Fruit fly (Drosophila melanogaster) whole organism, embryonic: ENCODE results near the gene Cnot4.

Experiments used
- Atf6 ChIP-seq: fragments of 200-800 bp; sonication (Bioruptor generic); IDR thresholded peaks from 2 replicates; pipeline ENCODE4 v1.3.6; 2022; ENCODE audit warnings: missing biosample characterization, missing genetic modification characterization
- C15 ChIP-seq: fragments of 200-800 bp; sonication (Bioruptor generic); IDR thresholded peaks from 3 replicates; pipeline ENCODE4 v1.3.6; 2022; ENCODE audit warnings: missing biosample characterization, missing genetic modification characterization
- CG11456 ChIP-seq: fragments of 200-800 bp; sonication (Bioruptor generic); IDR thresholded peaks from 3 replicates; pipeline ENCODE4 v1.3.6; 2022; ENCODE audit warnings: missing biosample characterization, missing genetic modification characterization
- CG1233 ChIP-seq: fragments of 200-800 bp; sonication (Bioruptor generic); optimal IDR thresholded peaks from 4 replicates; lab custom pipeline; 2018; ENCODE audit warnings: missing biosample characterization, mild to moderate bottlenecking, missing genetic modification characterization
- CG12744 ChIP-seq: fragments of 200-800 bp; sonication (Bioruptor generic); optimal IDR thresholded peaks from 2 replicates; lab custom pipeline; 2016; ENCODE audit warnings: missing biosample characterization, missing genetic modification characterization
- CG13123 ChIP-seq: fragments of 200-800 bp; sonication (Bioruptor generic); optimal IDR thresholded peaks from 2 replicates; lab custom pipeline; 2016; ENCODE audit warnings: missing biosample characterization, missing genetic modification characterization
- CG13424 ChIP-seq: fragments of 200-800 bp; sonication (Bioruptor generic); optimal IDR thresholded peaks from 2 replicates; lab custom pipeline; 2019; ENCODE audit warnings: missing biosample characterization, mild to moderate bottlenecking, missing genetic modification characterization, moderate library complexity
- CG14965 ChIP-seq: fragments of 200-800 bp; sonication (Bioruptor generic); optimal IDR thresholded peaks from 2 replicates; lab custom pipeline; 2016; ENCODE audit warnings: missing biosample characterization, missing genetic modification characterization, borderline replicate concordance
- CG15011 ChIP-seq: fragments of 200-800 bp; sonication (Bioruptor generic); optimal IDR thresholded peaks from 3 replicates; lab custom pipeline; 2018; ENCODE audit warnings: missing biosample characterization, mild to moderate bottlenecking, missing genetic modification characterization
- CG17361 ChIP-seq: fragments of 200-800 bp; sonication (Bioruptor generic); IDR thresholded peaks from 3 replicates; pipeline ENCODE4 v1.3.6; 2022; ENCODE audit warnings: missing biosample characterization, missing genetic modification characterization
- CG18619 ChIP-seq: fragments of 200-800 bp; sonication (Bioruptor generic); optimal IDR thresholded peaks from 3 replicates; lab custom pipeline; 2017; ENCODE audit warnings: missing biosample characterization, mild to moderate bottlenecking, missing genetic modification characterization
- CG3995 ChIP-seq: fragments of 200-800 bp; sonication (Bioruptor generic); optimal IDR thresholded peaks from 3 replicates; lab custom pipeline; 2016; ENCODE audit warnings: missing biosample characterization, missing genetic modification characterization
- CG42726 ChIP-seq: fragments of 200-800 bp; sonication (Bioruptor generic); IDR thresholded peaks from 2 replicates; pipeline ENCODE4 v1.3.6; 2022; ENCODE audit warnings: missing biosample characterization, missing genetic modification characterization; ENCODE audit not compliant: partially characterized antibody
- CG4360 ChIP-seq: fragments of 200-800 bp; sonication (Bioruptor generic); IDR thresholded peaks from 2 replicates; pipeline ENCODE4 v1.3.6; 2022; ENCODE audit warnings: missing biosample characterization, missing genetic modification characterization
- CG43689 ChIP-seq: fragments of 200-800 bp; sonication (Bioruptor generic); IDR thresholded peaks from 2 replicates; pipeline ENCODE4 v1.3.6; 2022; ENCODE audit warnings: missing biosample characterization, missing genetic modification characterization
- CG4854 ChIP-seq: fragments of 200-800 bp; sonication (Bioruptor generic); optimal IDR thresholded peaks from 2 replicates; lab custom pipeline; 2016; ENCODE audit warnings: missing biosample characterization, missing genetic modification characterization, inconsistent platforms
- CG6254 ChIP-seq: fragments of 200-800 bp; sonication (Bioruptor generic); optimal IDR thresholded peaks from 3 replicates; lab custom pipeline; 2017; ENCODE audit warnings: mild to moderate bottlenecking, missing biosample characterization, missing genetic modification reagents, missing genetic modification characterization
- CG7839 ChIP-seq: fragments of 200-800 bp; sonication (Bioruptor generic); optimal IDR thresholded peaks from 3 replicates; lab custom pipeline; 2018; ENCODE audit warnings: missing biosample characterization, mild to moderate bottlenecking, missing genetic modification characterization, moderate library complexity
- CG8359 ChIP-seq: fragments of 200-800 bp; sonication (Bioruptor generic); optimal IDR thresholded peaks from 2 replicates; lab custom pipeline; 2017; ENCODE audit warnings: missing biosample characterization, mild to moderate bottlenecking, missing genetic modification characterization, borderline replicate concordance
- CG9727 ChIP-seq: fragments of 200-800 bp; sonication (Bioruptor generic); optimal IDR thresholded peaks from 3 replicates; lab custom pipeline; 2017; ENCODE audit warnings: missing biosample characterization, mild to moderate bottlenecking, missing genetic modification characterization
- CG9817 ChIP-seq: fragments of 200-800 bp; sonication (Bioruptor generic); optimal IDR thresholded peaks from 2 replicates; lab custom pipeline; 2018; ENCODE audit warnings: missing biosample characterization, mild to moderate bottlenecking, missing genetic modification characterization, moderate library complexity
- Dek ChIP-seq: fragments of 200-800 bp; sonication (Bioruptor generic); optimal IDR thresholded peaks from 3 replicates; lab custom pipeline; 2019; ENCODE audit warnings: missing biosample characterization, mild to moderate bottlenecking, missing genetic modification characterization, moderate library complexity
- HLH3B ChIP-seq: fragments of 200-800 bp; sonication (Bioruptor generic); IDR thresholded peaks from 2 replicates; pipeline ENCODE4 v1.3.6; 2022; ENCODE audit warnings: missing biosample characterization, missing genetic modification characterization
- Lhr ChIP-seq: fragments of 200-800 bp; sonication (Bioruptor generic); optimal IDR thresholded peaks from 3 replicates; lab custom pipeline; 2017; ENCODE audit warnings: mild to moderate bottlenecking, missing biosample characterization, missing genetic modification reagents, missing genetic modification characterization
- Lim3 ChIP-seq: fragments of 200-800 bp; sonication (Bioruptor generic); IDR thresholded peaks from 2 replicates; pipeline ENCODE4 v1.3.6; 2022; ENCODE audit warnings: missing biosample characterization, missing genetic modification characterization
- PHDP ChIP-seq: fragments of 200-800 bp; sonication (Bioruptor generic); optimal IDR thresholded peaks from 3 replicates; lab custom pipeline; 2018; ENCODE audit warnings: missing biosample characterization, mild to moderate bottlenecking, missing genetic modification characterization, moderate library complexity
- Sox100B ChIP-seq: fragments of 200-800 bp; sonication (Bioruptor generic); optimal IDR thresholded peaks from 3 replicates; lab custom pipeline; 2018; ENCODE audit warnings: missing biosample characterization, mild to moderate bottlenecking, missing genetic modification characterization
- Ssrp ChIP-seq: fragments of 200-800 bp; sonication (Bioruptor generic); optimal IDR thresholded peaks from 2 replicates; lab custom pipeline; 2018; ENCODE audit warnings: missing biosample characterization, mild to moderate bottlenecking, missing genetic modification characterization, moderate library complexity
- Xrp1 ChIP-seq: fragments of 200-800 bp; sonication (Bioruptor generic); IDR thresholded peaks from 2 replicates; pipeline ENCODE4 v1.3.6; 2022; ENCODE audit warnings: missing biosample characterization, missing genetic modification characterization
- bowl ChIP-seq: fragments of 200-800 bp; sonication (Bioruptor generic); IDR thresholded peaks from 2 replicates; pipeline ENCODE4 v1.3.6; 2022; ENCODE audit warnings: missing biosample characterization, missing genetic modification characterization
- cas ChIP-seq: fragments of 200-800 bp; sonication (Bioruptor generic); IDR thresholded peaks from 2 replicates; pipeline ENCODE4 v1.3.6; 2022; ENCODE audit warnings: missing biosample characterization, missing genetic modification characterization
- crc ChIP-seq: fragments of 200-800 bp; sonication (Bioruptor generic); optimal IDR thresholded peaks from 2 replicates; lab custom pipeline; 2016; ENCODE audit warnings: missing biosample characterization, missing genetic modification characterization
- croc ChIP-seq: fragments of 200-800 bp; sonication (Bioruptor generic); conservative IDR thresholded peaks from 3 replicates; pipeline ENCODE4 v1.3.6; 2022; ENCODE audit warnings: missing biosample characterization, missing genetic modification characterization
- cwo ChIP-seq: fragments of 200-800 bp; sonication (Bioruptor generic); optimal IDR thresholded peaks from 3 replicates; lab custom pipeline; 2017; ENCODE audit warnings: missing biosample characterization, missing genetic modification characterization, mild to moderate bottlenecking, moderate library complexity, missing genetic modification reagents
- disco-r ChIP-seq: fragments of 200-800 bp; sonication (Bioruptor generic); optimal IDR thresholded peaks from 2 replicates; lab custom pipeline; 2016; ENCODE audit warnings: missing biosample characterization, missing genetic modification characterization
- esg ChIP-seq: fragments of 200-800 bp; sonication (Bioruptor generic); conservative IDR thresholded peaks from 2 replicates; pipeline ENCODE4 v1.3.6; 2022; ENCODE audit warnings: missing biosample characterization, missing genetic modification characterization
- fd96Cb ChIP-seq: fragments of 200-800 bp; sonication (Bioruptor generic); optimal IDR thresholded peaks from 2 replicates; lab custom pipeline; 2018; ENCODE audit warnings: missing biosample characterization, mild to moderate bottlenecking, missing genetic modification characterization, moderate library complexity
- gfzf ChIP-seq: fragments of 200-800 bp; sonication (Bioruptor generic); optimal IDR thresholded peaks from 2 replicates; lab custom pipeline; 2016; ENCODE audit warnings: missing biosample characterization, mild to moderate bottlenecking, missing genetic modification characterization, moderate library complexity
- gro ChIP-seq: fragments of 200-800 bp; sonication (Bioruptor generic); optimal IDR thresholded peaks from 2 replicates; lab custom pipeline; 2016; ENCODE audit warnings: missing biosample characterization, missing genetic modification characterization
- insv ChIP-seq, 2 experiments: fragments of 200-800 bp; sonication (Bioruptor generic); optimal IDR thresholded peaks; 3 replicates each; lab custom pipeline; 2016 to 2018; ENCODE audit warnings: missing biosample characterization in 2 of 2, missing genetic modification characterization in 2 of 2
- knrl ChIP-seq: fragments of 200-800 bp; sonication (Bioruptor generic); IDR thresholded peaks from 3 replicates; pipeline ENCODE4 v1.3.6; 2022; ENCODE audit warnings: missing biosample characterization, missing genetic modification characterization; ENCODE audit not compliant: partially characterized antibody
- nmo ChIP-seq: fragments of 200-800 bp; sonication (Bioruptor generic); optimal IDR thresholded peaks from 2 replicates; lab custom pipeline; 2018; ENCODE audit warnings: missing biosample characterization, mild to moderate bottlenecking, missing genetic modification characterization, moderate library complexity
- onecut ChIP-seq: fragments of 200-800 bp; sonication (Bioruptor generic); IDR thresholded peaks from 2 replicates; pipeline ENCODE4 v1.3.6; 2022; ENCODE audit warnings: missing biosample characterization, missing genetic modification characterization
- p53 ChIP-seq: fragments of 200-800 bp; sonication (Bioruptor generic); optimal IDR thresholded peaks from 2 replicates; lab custom pipeline; 2016; ENCODE audit warnings: missing biosample characterization, missing genetic modification characterization
- pan ChIP-seq, 4 experiments: fragments of >200 bp in 3 of 4; fragments of 200-800 bp in 1 of 4; sonication (Bioruptor generic) in 1 of 4; optimal IDR thresholded peaks in 3 of 4; IDR thresholded peaks in 1 of 4; 2 replicates each; pipeline versions ENCODE4 v1.3.6 to Lab custom; 2017 to 2022; ENCODE audit warnings: missing biosample characterization in 2 of 4, missing genetic modification characterization in 2 of 4, mixed read lengths in 1 of 4
- pros ChIP-seq: fragments of 200-800 bp; sonication (Bioruptor generic); optimal IDR thresholded peaks from 3 replicates; lab custom pipeline; 2019; ENCODE audit warnings: missing biosample characterization, mild to moderate bottlenecking, missing genetic modification characterization, moderate library complexity
- sna ChIP-seq: fragments of 200-800 bp; sonication (Bioruptor generic); IDR thresholded peaks from 2 replicates; pipeline ENCODE4 v1.3.6; 2022; ENCODE audit warnings: missing biosample characterization, missing genetic modification characterization; ENCODE audit not compliant: partially characterized antibody

The Cnot4 gene

dm6 chr2L:10375464-10376236 is 20.9 kb upstream of the Cnot4 start, which contains the start of the genes CG33303 and dpr19 (continued):
- TF ChIP-seq Lim3 (no peak), knrl (no peak), CG17361 (GFP tag; lab: Robert Waterston, UW) (peak; percentile 86; the same call in 2 of the 3 replicates), CG13123 (peak; percentile 50), Sox100B (GFP tag; lab: Kevin White, UChicago) (peak; percentile 83), CG6254 (peak; percentile 38), HLH3B (peak; percentile 38; the same call in 1 of the 2 replicates), gfzf (GFP tag; lab: Kevin White, UChicago) (peak; percentile 78), Ssrp (tag; lab: Kevin White, UChicago) (peak; percentile 77), gro (GFP tag; lab: Kevin White, UChicago) (peak; percentile 50), PHDP (tag; lab: Kevin White, UChicago) (peak; percentile 90), Atf6 (GFP tag; lab: Robert Waterston, UW) (peak; percentile 70), nmo (GFP tag; lab: Kevin White, UChicago) (peak; percentile 88), CG11456 (GFP tag; lab: Robert Waterston, UW) (0 out of 3 replicates have a peak, but pooled peaks have one; percentile 13), crc (GFP tag; lab: Kevin White, UChicago) (no peak), Lhr (GFP tag; lab: Kevin White, UChicago) (peak; percentile 55), croc (peak; percentile 41; the same call in 2 of the 3 replicates), CG13424 (peak; percentile 89), cwo (GFP tag; lab: Kevin White, UChicago) (peak; percentile 62), onecut (GFP tag; lab: Robert Waterston, UW) (peak; percentile 89), bowl (GFP tag; lab: Robert Waterston, UW) (no peak), CG9817 (tag; lab: Kevin White, UChicago) (peak; percentile 59), sna (GFP tag; lab: Robert Waterston, UW) (no peak), CG9727 (GFP tag; lab: Kevin White, UChicago) (peak; percentile 83), Xrp1 (GFP tag; lab: Robert Waterston, UW) (peak; percentile 76), pan (optimal IDR thresholded peaks at IDR 0.05; lab: Kevin White, UChicago) (no peak), pan (GFP tag; optimal IDR thresholded peaks at IDR 0.05 in 1 of 2, IDR thresholded peaks at IDR 0.05 in 1 of 2) (peak in 1 of 2 experiments; percentile 64), CG14965 (no peak), CG18619 (GFP tag; lab: Kevin White, UChicago) (peak; percentile 68), esg (peak; percentile 58), CG42726 (GFP tag; lab: Robert Waterston, UW) (no peak), CG3995 (GFP tag; lab: Kevin White, UChicago) (peak; percentile 48), CG15011 (GFP tag; lab: Kevin White, UChicago) (peak; percentile 49), disco-r (GFP tag; lab: Kevin White, UChicago) (no peak), insv (GFP tag; optimal IDR thresholded peaks at IDR 0.05; lab: Kevin White, UChicago) (peak in 1 of 2 experiments; percentile 30), cas (GFP tag; lab: Robert Waterston, UW) (no peak), CG4360 (GFP tag; lab: Robert Waterston, UW) (0 out of 2 replicates have a peak, but pooled peaks have one; percentile 7), CG7839 (peak; percentile 83), CG4854 (no peak), Dek (tag; lab: Kevin White, UChicago) (peak; percentile 83), CG8359 (GFP tag; lab: Kevin White, UChicago) (peak; percentile 9), CG43689 (GFP tag; lab: Robert Waterston, UW) (no peak), fd96Cb (tag; lab: Kevin White, UChicago) (peak; percentile 66), p53 (GFP tag; lab: Kevin White, UChicago) (no peak), CG12744 (GFP tag; lab: Kevin White, UChicago) (no peak), C15 (GFP tag; lab: Robert Waterston, UW) (no peak), pros (GFP tag; lab: Kevin White, UChicago) (peak; percentile 26), CG1233 (GFP tag; lab: Kevin White, UChicago) (peak; percentile 67)
